Worm (Caenorhabditis elegans): ENCODE measurements around the gene C13G3.1.

DNA sequence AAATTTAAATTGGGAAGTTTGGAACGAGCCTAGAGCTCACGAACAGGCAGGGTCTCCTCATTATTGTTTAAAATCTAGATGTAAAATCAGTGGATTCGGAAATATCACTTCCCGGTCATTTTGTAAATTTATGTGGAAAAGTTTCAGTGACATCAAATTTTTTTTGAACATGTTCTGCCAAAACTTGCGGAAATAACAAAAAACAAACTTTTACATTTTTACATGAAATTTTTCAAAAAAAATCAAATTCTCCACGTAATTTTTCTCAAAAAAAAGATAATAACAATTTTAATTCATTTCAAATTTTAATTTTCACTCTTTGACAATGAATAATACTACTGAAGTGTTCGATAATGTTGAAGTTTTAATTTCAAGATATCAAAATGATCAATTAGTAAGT lies 29.2 kb upstream of the C13G3.1 start, which contains the start of gene C45B11.5:
- TF ChIP-seq F55B11.4 (tag; optimal IDR thresholded peaks at IDR 0.05; ENCODE audit: borderline replicate concordance, insufficient read depth) = no peak
- no peak for TF ChIP-seq Y56A3A.18 (GFP tag; IDR thresholded peaks at IDR 0.05)
- no peak for TF ChIP-seq chd-7 (tag; optimal IDR thresholded peaks at IDR 0.05)
- no peak for TF ChIP-seq snpc-4 (GFP tag; optimal IDR thresholded peaks at IDR 0.05)
- TF ChIP-seq snpc-4 (tag; optimal IDR thresholded peaks at IDR 0.05) = no peak
- TF ChIP-seq sea-2 (GFP tag; IDR thresholded peaks at IDR 0.05) = no peak
- TF ChIP-seq K11D2.4 (GFP tag; IDR thresholded peaks at IDR 0.05) = no peak
- no peak for TF ChIP-seq lin-35 (GFP tag; optimal IDR thresholded peaks at IDR 0.05)
- TF ChIP-seq ama-1 (optimal IDR thresholded peaks at IDR 0.05) = no peak
- TF ChIP-seq ama-1 (GFP tag; optimal IDR thresholded peaks at IDR 0.05) = no peak
- TF ChIP-seq xnd-1 (tag; optimal IDR thresholded peaks at IDR 0.05) = no peak
- TF ChIP-seq madf-3 (GFP tag; IDR thresholded peaks at IDR 0.05) = no peak

All from whole organism, young adult.